Worm (Caenorhabditis elegans) whole organism, young adult: ENCODE measurements around the gene klp-6.

ENCODE experiments used
- B0019.2 ChIP-seq: fragments of 200-800 bp; sonication (Bioruptor generic); conservative IDR thresholded peaks from 2 replicates; pipeline ENCODE4 v1.3.6; 2022; ENCODE audit warnings: missing genetic modification reagents, missing genetic modification characterization, missing compliant biosample characterization
- B0261.1 ChIP-seq: sonication (generic microtip); optimal IDR thresholded peaks from 2 replicates; lab custom pipeline; 2016; ENCODE audit warnings: mild to moderate bottlenecking, missing genetic modification characterization, moderate library complexity, missing compliant biosample characterization
- B0336.3 ChIP-seq: fragments of 200-800 bp; sonication (Bioruptor generic); IDR thresholded peaks from 2 replicates; pipeline ENCODE4 v1.3.6; 2022; ENCODE audit warnings: missing genetic modification characterization, missing compliant biosample characterization
- F22D6.2 ChIP-seq: sonication (generic microtip); optimal IDR thresholded peaks from 2 replicates; lab custom pipeline; 2016; ENCODE audit warnings: mild to moderate bottlenecking, missing genetic modification characterization, missing compliant biosample characterization
- F23B12.7 ChIP-seq: sonication (generic microtip); optimal IDR thresholded peaks from 2 replicates; lab custom pipeline; 2017; ENCODE audit warnings: missing genetic modification characterization, mild to moderate bottlenecking, missing compliant biosample characterization, antibody characterized with exemption, moderate library complexity; ENCODE audit not compliant: insufficient read depth
- F33H1.4 ChIP-seq: fragments of 200-800 bp; sonication (Bioruptor generic); IDR thresholded peaks from 2 replicates; pipeline ENCODE4 v1.3.6; 2022; ENCODE audit warnings: missing genetic modification reagents, missing genetic modification characterization, missing compliant biosample characterization
- F49E8.2 ChIP-seq: sonication (generic microtip); optimal IDR thresholded peaks from 3 replicates; lab custom pipeline; 2017; ENCODE audit warnings: missing genetic modification characterization, mild to moderate bottlenecking, missing compliant biosample characterization, antibody characterized with exemption, moderate library complexity; ENCODE audit not compliant: insufficient read depth
- F55B11.4 ChIP-seq: sonication (generic microtip); optimal IDR thresholded peaks from 2 replicates; lab custom pipeline; 2016; ENCODE audit warnings: missing compliant biosample characterization, missing genetic modification characterization, borderline replicate concordance; ENCODE audit not compliant: insufficient read depth
- K12H6.12 ChIP-seq: fragments of 200-800 bp; sonication (Bioruptor generic); optimal IDR thresholded peaks from 2 replicates; lab custom pipeline; 2018; ENCODE audit warnings: mild to moderate bottlenecking, missing genetic modification characterization, missing compliant biosample characterization
- Y53F4B.3 ChIP-seq: fragments of 200-800 bp; sonication (Bioruptor generic); IDR thresholded peaks from 2 replicates; pipeline ENCODE4 v1.3.6; 2022; ENCODE audit warnings: missing genetic modification reagents, missing genetic modification characterization, missing compliant biosample characterization
- Y53G8AR.9 ChIP-seq: fragments of 200-800 bp; sonication (Bioruptor generic); conservative IDR thresholded peaks from 2 replicates; pipeline ENCODE4 v1.3.6; 2022; ENCODE audit warnings: missing genetic modification reagents, missing genetic modification characterization, missing compliant biosample characterization
- Y95B8A.8 ChIP-seq: fragments of 200-800 bp; sonication (Bioruptor generic); IDR thresholded peaks from 2 replicates; pipeline ENCODE4 v1.3.6; 2022; ENCODE audit warnings: missing genetic modification reagents, missing genetic modification characterization, missing compliant biosample characterization
- aptf-2 ChIP-seq: fragments of 200-800 bp; sonication (Bioruptor generic); conservative IDR thresholded peaks from 2 replicates; pipeline ENCODE4 v1.3.6; 2022; ENCODE audit warnings: missing genetic modification reagents, missing genetic modification characterization, missing compliant biosample characterization
- atf-7 ChIP-seq: sonication (generic microtip); optimal IDR thresholded peaks from 2 replicates; lab custom pipeline; 2017; ENCODE audit warnings: mild to moderate bottlenecking, missing genetic modification characterization, missing compliant biosample characterization
- athp-1 ChIP-seq: sonication (generic microtip); optimal IDR thresholded peaks from 2 replicates; lab custom pipeline; 2017; ENCODE audit warnings: mild to moderate bottlenecking, missing genetic modification characterization, missing compliant biosample characterization
- attf-3 ChIP-seq: fragments of 200-800 bp; sonication (Bioruptor generic); conservative IDR thresholded peaks from 2 replicates; pipeline ENCODE4 v1.3.6; 2022; ENCODE audit warnings: missing genetic modification reagents, missing genetic modification characterization, missing compliant biosample characterization
- ceh-100 ChIP-seq: fragments of 200-800 bp; sonication (Bioruptor generic); IDR thresholded peaks from 2 replicates; pipeline ENCODE4 v1.3.6; 2022; ENCODE audit warnings: missing genetic modification reagents, missing genetic modification characterization, missing compliant biosample characterization
- ceh-27 ChIP-seq: fragments of 200-800 bp; sonication (Bioruptor generic); optimal IDR thresholded peaks from 2 replicates; lab custom pipeline; 2018; ENCODE audit warnings: mild to moderate bottlenecking, missing genetic modification characterization, moderate library complexity, missing compliant biosample characterization
- ceh-58 ChIP-seq: fragments of 200-800 bp; sonication (Bioruptor generic); IDR thresholded peaks from 2 replicates; pipeline ENCODE4 v1.3.6; 2022; ENCODE audit warnings: missing genetic modification characterization, missing compliant biosample characterization
- ceh-79 ChIP-seq: sonication (generic microtip); optimal IDR thresholded peaks from 2 replicates; lab custom pipeline; 2017; ENCODE audit warnings: mild to moderate bottlenecking, missing genetic modification characterization, missing compliant biosample characterization
- ceh-91 ChIP-seq: fragments of 200-800 bp; sonication (Bioruptor generic); IDR thresholded peaks from 2 replicates; pipeline ENCODE4 v1.3.6; 2022; ENCODE audit warnings: missing genetic modification reagents, missing genetic modification characterization, missing compliant biosample characterization
- dpl-1 ChIP-seq: fragments of 150-350 bp; optimal IDR thresholded peaks from 2 replicates; lab custom pipeline; 2014; ENCODE audit warnings: missing biosample characterization, missing genetic modification reagents, missing genetic modification characterization
- ekl-4 ChIP-seq: fragments of 200-800 bp; sonication (Bioruptor generic); IDR thresholded peaks from 2 replicates; pipeline ENCODE4 v1.3.6; 2022; ENCODE audit warnings: missing genetic modification reagents, missing genetic modification characterization, missing compliant biosample characterization
- hlh-26 ChIP-seq: fragments of 200-800 bp; sonication (Bioruptor generic); conservative IDR thresholded peaks from 2 replicates; pipeline ENCODE4 v1.3.6; 2022; ENCODE audit warnings: missing genetic modification reagents, missing genetic modification characterization, missing compliant biosample characterization
- hmg-1.2 ChIP-seq: fragments of 200-800 bp; sonication (Bioruptor generic); IDR thresholded peaks from 2 replicates; pipeline ENCODE4 v1.3.6; 2022; ENCODE audit warnings: missing genetic modification reagents, missing genetic modification characterization, missing compliant biosample characterization
- let-607 ChIP-seq, 2 experiments: fragments of 200-800 bp in 1 of 2; sonication (Bioruptor generic) in 1 of 2; sonication (generic microtip) in 1 of 2; optimal IDR thresholded peaks; 2 replicates each; lab custom pipeline; 2016 to 2018; ENCODE audit warnings: mild to moderate bottlenecking in 2 of 2, missing compliant biosample characterization in 2 of 2, missing genetic modification characterization in 2 of 2, moderate library complexity in 2 of 2, missing genotype in 1 of 2
- lir-1 ChIP-seq: fragments of 200-800 bp; sonication (Bioruptor generic); conservative IDR thresholded peaks from 2 replicates; pipeline ENCODE4 v1.3.6; 2022; ENCODE audit warnings: missing genetic modification reagents, missing genetic modification characterization, missing compliant biosample characterization
- madf-3 ChIP-seq: fragments of 200-800 bp; sonication (Bioruptor generic); IDR thresholded peaks from 2 replicates; pipeline ENCODE4 v1.3.6; 2022; ENCODE audit warnings: missing genetic modification reagents, missing genetic modification characterization, missing compliant biosample characterization
- madf-6 ChIP-seq: fragments of 200-800 bp; sonication (Bioruptor generic); IDR thresholded peaks from 2 replicates; pipeline ENCODE4 v1.3.6; 2022; ENCODE audit warnings: missing genetic modification reagents, missing genetic modification characterization, missing compliant biosample characterization
- madf-8 ChIP-seq: fragments of 200-800 bp; sonication (Bioruptor generic); conservative IDR thresholded peaks from 2 replicates; pipeline ENCODE4 v1.3.6; 2022; ENCODE audit warnings: missing genetic modification reagents, missing genetic modification characterization, missing compliant biosample characterization
- mel-28 ChIP-seq: sonication (generic microtip); optimal IDR thresholded peaks from 2 replicates; lab custom pipeline; 2016; ENCODE audit warnings: borderline replicate concordance, mild to moderate bottlenecking, missing genetic modification characterization, missing compliant biosample characterization
- nfya-1 ChIP-seq: sonication (generic microtip); optimal IDR thresholded peaks from 2 replicates; lab custom pipeline; 2017; ENCODE audit warnings: antibody characterized with exemption, missing compliant biosample characterization, missing genetic modification characterization, borderline replicate concordance; ENCODE audit not compliant: insufficient read depth
- pha-4 ChIP-seq: fragments of 150-350 bp; sonication (generic microtip); optimal IDR thresholded peaks from 2 replicates; lab custom pipeline; 2014; ENCODE audit warnings: missing biosample characterization, missing genetic modification reagents, missing genetic modification characterization
- sea-2 ChIP-seq: fragments of 200-800 bp; sonication (Bioruptor generic); IDR thresholded peaks from 2 replicates; pipeline ENCODE4 v1.3.6; 2022; ENCODE audit warnings: missing genetic modification characterization, missing compliant biosample characterization
- snpc-1.1 ChIP-seq: sonication (generic microtip); optimal IDR thresholded peaks from 2 replicates; lab custom pipeline; 2017; ENCODE audit warnings: missing genetic modification characterization, mild to moderate bottlenecking, missing compliant biosample characterization, antibody characterized with exemption, moderate library complexity, missing genotype, missing genetic modification reagents; ENCODE audit not compliant: insufficient read depth
- tbp1 ChIP-seq: fragments of 200-800 bp; sonication (Bioruptor generic); optimal IDR thresholded peaks from 2 replicates; lab custom pipeline; 2018; ENCODE audit warnings: mild to moderate bottlenecking, missing genetic modification characterization, missing compliant biosample characterization
- tlf-1 ChIP-seq: fragments of 200-800 bp; sonication (Bioruptor generic); optimal IDR thresholded peaks from 2 replicates; lab custom pipeline; 2018; ENCODE audit warnings: mild to moderate bottlenecking, missing genetic modification characterization, missing compliant biosample characterization
- unc-130 ChIP-seq: sonication (generic microtip); optimal IDR thresholded peaks from 2 replicates; lab custom pipeline; 2016; ENCODE audit warnings: missing genetic modification reagents, missing genetic modification characterization, missing compliant biosample characterization
- xnd-1 ChIP-seq: sonication (generic microtip); optimal IDR thresholded peaks from 2 replicates; lab custom pipeline; 2016; ENCODE audit warnings: missing genotype, missing genetic modification reagents, missing genetic modification characterization, missing compliant biosample characterization
- ztf-22 ChIP-seq: fragments of 200-800 bp; sonication (Bioruptor generic); optimal IDR thresholded peaks from 2 replicates; lab custom pipeline; 2018; ENCODE audit warnings: mild to moderate bottlenecking, missing genetic modification characterization, moderate library complexity, missing compliant biosample characterization
- ztf-25 ChIP-seq: fragments of 200-800 bp; sonication (Bioruptor generic); IDR thresholded peaks from 2 replicates; pipeline ENCODE4 v1.3.6; 2022; ENCODE audit warnings: missing genetic modification reagents, missing genetic modification characterization, missing compliant biosample characterization
- ztf-26 ChIP-seq: sonication (generic microtip); optimal IDR thresholded peaks from 2 replicates; lab custom pipeline; 2017; ENCODE audit warnings: missing genetic modification characterization, missing compliant biosample characterization
- ztf-28 ChIP-seq: fragments of 200-800 bp; sonication (Bioruptor generic); IDR thresholded peaks from 2 replicates; pipeline ENCODE4 v1.3.6; 2022; ENCODE audit warnings: missing genetic modification reagents, missing genetic modification characterization, missing compliant biosample characterization

klp-6 gene

DNA sequence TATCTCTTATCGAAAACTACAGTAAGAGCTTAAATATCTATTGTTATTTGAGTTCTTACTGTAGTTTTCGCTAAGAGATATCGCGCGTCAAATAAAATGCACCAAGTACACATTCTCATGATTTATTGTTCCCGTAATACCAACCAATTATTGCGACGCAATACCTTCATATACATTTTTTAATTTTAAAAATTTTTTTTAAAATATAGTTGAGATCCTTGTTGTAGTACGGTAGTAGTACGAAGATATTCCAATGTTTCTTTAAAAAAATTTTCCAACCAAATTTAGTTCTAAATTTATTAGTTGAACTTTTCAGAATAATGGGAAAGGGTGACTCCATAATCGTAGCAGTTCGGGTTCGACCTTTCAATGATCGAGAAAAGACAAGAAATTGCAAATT is at the start of gene klp-6:
Gene klp-6 (plus strand): TSS at position 301 of the 400 bp plus-strand sequence.
- no peak for TF ChIP-seq F22D6.2 (tag; lab: Kevin White, UChicago)
- TF ChIP-seq hmg-1.2: no peak
- no peak for TF ChIP-seq Y53G8AR.9 (GFP tag; lab: Robert Waterston, UW)
- TF ChIP-seq unc-130 (GFP tag; lab: Kevin White, UChicago): no peak
- TF ChIP-seq F49E8.2: no peak
- no peak for TF ChIP-seq Y95B8A.8
- no peak for TF ChIP-seq tlf-1 (GFP tag; lab: Kevin White, UChicago)
- TF ChIP-seq ztf-22 (GFP tag; lab: Kevin White, UChicago): no peak
- no peak for TF ChIP-seq madf-8 (GFP tag; lab: Robert Waterston, UW)
- no peak for TF ChIP-seq ceh-100
- TF ChIP-seq ztf-28: no peak
- TF ChIP-seq atf-7: no peak
- TF ChIP-seq, all 124 proteins: peak for 0

DNA sequence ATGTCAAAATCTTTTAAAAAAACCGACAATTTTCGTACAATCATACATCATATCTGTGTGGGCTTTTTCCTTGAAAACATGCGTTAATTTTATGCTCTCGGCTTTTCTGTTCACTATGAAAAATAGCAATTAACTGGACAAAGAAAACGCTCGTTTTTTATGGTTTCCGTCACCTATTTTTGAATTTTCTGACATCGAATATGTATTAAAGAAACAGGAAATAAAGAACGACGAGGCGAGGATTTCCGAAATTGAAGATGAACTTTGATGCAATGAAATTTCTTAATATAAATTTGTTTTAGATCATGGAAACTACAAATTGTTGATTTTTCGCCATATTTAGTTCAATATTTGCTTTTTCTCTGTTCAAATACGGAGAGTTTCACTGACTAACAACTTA is 46.8 kb upstream of the klp-6 start:
- no peak for TF ChIP-seq K12H6.12
- no peak for TF ChIP-seq F22D6.2 (tag; lab: Kevin White, UChicago)

DNA sequence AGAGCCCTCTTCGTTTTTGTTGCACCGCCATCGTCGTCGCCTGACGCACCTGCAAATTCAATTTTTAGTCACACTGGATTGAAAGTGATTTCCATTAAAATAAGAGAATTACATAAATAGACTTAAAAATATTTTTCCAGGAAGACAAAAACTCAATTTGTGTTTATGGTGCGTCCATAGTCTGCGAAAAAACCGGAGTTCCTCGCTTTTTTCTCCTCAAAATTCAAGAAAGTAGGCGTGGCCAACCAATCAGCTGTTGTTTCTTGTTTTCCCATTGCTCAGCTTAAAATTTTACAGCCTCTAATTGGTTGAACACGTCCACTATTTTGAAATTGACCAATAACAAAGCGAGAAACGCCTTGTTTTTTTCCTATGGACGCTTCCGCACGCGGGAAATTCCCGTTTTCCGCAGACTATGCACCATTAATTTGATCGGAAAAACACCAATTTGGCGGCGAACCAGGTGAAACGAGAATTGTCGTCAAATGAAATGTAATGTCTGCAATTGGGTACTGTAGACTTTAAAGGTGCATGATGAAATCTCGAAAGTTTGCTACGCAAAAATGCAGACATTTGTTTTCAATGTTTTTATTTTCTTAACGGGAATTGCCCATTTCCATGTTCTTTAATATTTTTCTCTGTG is 46.2 kb upstream of the klp-6 start, which contains the start of gene C27F2.7:
Gene C27F2.7 (minus strand): TSS at position 51 of the 643 bp plus-strand sequence.
- TF ChIP-seq ceh-91 (GFP tag; lab: Robert Waterston, UW) (peak; percentile 91), tlf-1 (GFP tag; lab: Kevin White, UChicago) (peak; percentile 60), ztf-28 (no peak), ceh-58 (GFP tag; lab: Robert Waterston, UW) (no peak), let-607 (tag; optimal IDR thresholded peaks at IDR 0.05; lab: Kevin White, UChicago) (no peak), sea-2 (no peak), hlh-26 (GFP tag; lab: Robert Waterston, UW) (no peak), F23B12.7 (tag; lab: Kevin White, UChicago) (no peak), madf-6 (GFP tag; lab: Robert Waterston, UW) (peak; percentile 94), F33H1.4 (GFP tag; lab: Robert Waterston, UW) (peak; percentile 76), Y53F4B.3 (GFP tag; lab: Robert Waterston, UW) (no peak), F55B11.4 (no peak), nfya-1 (no peak), ztf-25 (GFP tag; lab: Robert Waterston, UW) (0 out of 2 replicates have a peak, but pooled peaks have one; percentile 38), snpc-1.1 (tag; lab: Kevin White, UChicago) (no peak), ztf-26 (tag; lab: Kevin White, UChicago) (no peak), madf-3 (GFP tag; lab: Robert Waterston, UW) (peak; percentile 70; the same call in 1 of the 2 replicates), dpl-1 (GFP tag; lab: Kevin White, UChicago) (peak; percentile 47), mel-28 (no peak), ceh-27 (GFP tag; lab: Kevin White, UChicago) (no peak), ztf-22 (GFP tag; lab: Kevin White, UChicago) (no peak), atf-7 (no peak), madf-8 (GFP tag; lab: Robert Waterston, UW) (peak; percentile 90), ceh-79 (tag; lab: Kevin White, UChicago) (no peak), tbp1 (GFP tag; lab: Kevin White, UChicago) (peak; percentile 41), B0019.2 (peak; percentile 68; the same call in 1 of the 2 replicates), pha-4 (tag; lab: Kevin White, UChicago) (no peak), B0336.3 (peak; percentile 79), B0261.1 (tag; lab: Kevin White, UChicago) (no peak), ekl-4 (GFP tag; lab: Robert Waterston, UW) (peak; percentile 66), xnd-1 (tag; lab: Kevin White, UChicago) (peak; percentile 80), athp-1 (tag; lab: Kevin White, UChicago) (peak; percentile 67), ceh-100 (no peak), aptf-2 (GFP tag; lab: Robert Waterston, UW) (0 out of 2 replicates have a peak, but pooled peaks have one; percentile 34), attf-3 (GFP tag; lab: Robert Waterston, UW) (no peak), lir-1 (GFP tag; lab: Robert Waterston, UW) (no peak)
